Worm (Caenorhabditis elegans) whole organism, L1 larva: Measurements from ENCODE around the gene fkh-9.

ENCODE experiments used
- ama-1 ChIP-seq: fragments of 150-350 bp; optimal IDR thresholded peaks from 2 replicates; lab custom pipeline; 2014
- ceh-8 ChIP-seq: fragments of 200-800 bp; sonication (Bioruptor generic); optimal IDR thresholded peaks from 2 replicates; lab custom pipeline; 2018; ENCODE audit warnings: mild to moderate bottlenecking, missing genetic modification characterization, moderate library complexity, missing compliant biosample characterization
- egl-27 ChIP-seq, 2 experiments: fragments of 150-350 bp in 1 of 2; sonication (generic microtip); optimal IDR thresholded peaks; 3 replicates each; lab custom pipeline; 2017 to 2018; ENCODE audit warnings: missing biosample characterization in 2 of 2, missing genetic modification characterization in 2 of 2, missing genetic modification reagents in 2 of 2
- elt-2 ChIP-seq: sonication (generic microtip); optimal IDR thresholded peaks from 2 replicates; lab custom pipeline; 2016; ENCODE audit warnings: missing genetic modification characterization, mild to moderate bottlenecking, inconsistent platforms, missing compliant biosample characterization, missing genetic modification reagents
- elt-3 ChIP-seq, 6 experiments: fragments of 150-350 bp in 1 of 6; sonication (generic microtip); optimal IDR thresholded peaks; 2 replicates each; lab custom pipeline; 2017 to 2018; ENCODE audit warnings: missing biosample characterization in 6 of 6, missing genetic modification characterization in 6 of 6, inconsistent platforms in 1 of 6
- isw-1 ChIP-seq: fragments of 200-800 bp; sonication (Bioruptor generic); IDR thresholded peaks from 2 replicates; pipeline ENCODE4 v1.3.6; 2022; ENCODE audit warnings: missing genetic modification characterization, missing compliant biosample characterization
- nhr-237 ChIP-seq: fragments of 150-350 bp; optimal IDR thresholded peaks from 2 replicates; lab custom pipeline; 2014; ENCODE audit warnings: missing biosample characterization, missing genetic modification characterization
- pag-3 ChIP-seq: sonication (generic microtip); optimal IDR thresholded peaks from 2 replicates; lab custom pipeline; 2017; ENCODE audit warnings: missing genetic modification characterization, mild to moderate bottlenecking, missing compliant biosample characterization, antibody characterized with exemption, borderline replicate concordance; ENCODE audit not compliant: insufficient read depth
- tbx-2 ChIP-seq: sonication (generic microtip); optimal IDR thresholded peaks from 2 replicates; lab custom pipeline; 2016; ENCODE audit warnings: missing genetic modification characterization, missing compliant biosample characterization
- zag-1 ChIP-seq: fragments of 150-350 bp; optimal IDR thresholded peaks from 2 replicates; lab custom pipeline; 2014; ENCODE audit warnings: missing biosample characterization, missing genetic modification characterization
- ztf-4 ChIP-seq: fragments of 150-350 bp; optimal IDR thresholded peaks from 2 replicates; lab custom pipeline; 2014; ENCODE audit warnings: missing biosample characterization, missing genetic modification characterization

DNA sequence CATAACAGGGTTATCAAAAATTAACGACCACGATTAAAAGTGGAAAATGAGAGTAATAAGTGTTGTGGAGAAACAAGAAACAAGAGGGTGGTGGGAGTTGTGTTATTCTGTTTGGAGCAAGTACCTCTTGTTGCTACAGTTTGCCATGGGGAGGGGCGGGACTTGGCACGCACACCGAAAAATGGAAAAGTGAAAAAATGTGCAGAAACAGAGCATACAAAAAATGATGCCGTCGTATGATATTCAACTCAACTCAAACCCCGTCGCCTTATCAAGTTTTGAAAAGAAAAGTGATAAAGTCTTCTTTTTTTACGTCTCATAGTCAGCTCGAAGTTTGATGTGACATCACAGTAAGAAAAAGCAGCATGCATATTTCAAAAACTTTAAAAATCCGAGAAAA, 6.1 kb downstream of the fkh-9 start:
- no peak for TF ChIP-seq egl-27 (tag; optimal IDR thresholded peaks at IDR 0.05; lab: Kevin White, UChicago)
- TF ChIP-seq isw-1 (GFP tag; lab: Robert Waterston, UW), result no peak
- peak; percentile 50 for TF ChIP-seq elt-2 (tag; lab: Kevin White, UChicago)
- no peak for TF ChIP-seq ama-1 (lab: Kevin White, UChicago)
- no peak for TF ChIP-seq pag-3 (tag; lab: Kevin White, UChicago)
- TF ChIP-seq zag-1 (tag; lab: Kevin White, UChicago), result no peak
- TF ChIP-seq tbx-2 (tag; lab: Kevin White, UChicago), result no peak
- TF ChIP-seq nhr-237 (tag; lab: Kevin White, UChicago), result no peak
- TF ChIP-seq elt-3 (tag; optimal IDR thresholded peaks at IDR 0.05; lab: Kevin White, UChicago), result no peak
- no peak for TF ChIP-seq ceh-8
- TF ChIP-seq ztf-4 (tag; lab: Kevin White, UChicago), result no peak
